Fruit fly (Drosophila melanogaster): Measurements from ENCODE around the gene CG11634.

Gene CG11634

dm6 chr2L:21887582-21887981 lies 28.5 kb upstream of the CG11634 start:
- no peak for TF ChIP-seq CG34367 (tag; optimal IDR thresholded peaks at IDR 0.05)
- no peak for TF ChIP-seq gl (tag; optimal IDR thresholded peaks at IDR 0.05)
- TF ChIP-seq CG17806 (tag; optimal IDR thresholded peaks at IDR 0.05), result no peak
- no peak for TF ChIP-seq CG8159 (tag; optimal IDR thresholded peaks at IDR 0.05)
- TF ChIP-seq CG8301 (tag; optimal IDR thresholded peaks at IDR 0.05), result no peak

DNA sequence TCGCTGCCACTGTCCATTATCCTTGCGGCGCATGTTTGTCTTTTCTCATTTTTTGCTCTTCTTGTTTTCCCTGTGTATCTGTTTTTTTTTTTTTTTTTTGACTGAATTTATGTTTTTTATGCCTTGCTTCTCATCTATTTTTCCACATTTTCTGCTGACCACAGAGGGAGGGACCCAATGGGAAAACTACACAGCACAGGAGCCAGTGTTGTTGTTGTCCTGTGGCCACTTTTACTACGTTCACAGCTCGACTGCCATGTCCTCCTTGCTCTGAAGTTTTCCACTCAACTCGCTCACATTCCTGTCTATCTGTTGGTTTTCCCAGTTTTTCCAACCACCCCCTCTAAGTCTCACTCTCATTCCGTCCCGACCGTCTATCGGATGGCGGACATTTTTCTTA lies 25.9 kb upstream of the CG11634 start:
- TF ChIP-seq CG14655 (GFP tag; optimal IDR thresholded peaks at IDR 0.05) (no peak), CG4496 (GFP tag; IDR thresholded peaks at IDR 0.05) (no peak), CG10348 (GFP tag; IDR thresholded peaks at IDR 0.05) (no peak), CG34367 (tag; optimal IDR thresholded peaks at IDR 0.05) (no peak), CG8301 (tag; optimal IDR thresholded peaks at IDR 0.05) (no peak), CG15710 (tag; optimal IDR thresholded peaks at IDR 0.05) (no peak), CG8159 (tag; optimal IDR thresholded peaks at IDR 0.05) (no peak), Pif1B (GFP tag; optimal IDR thresholded peaks at IDR 0.05) (no peak), fd96Ca (GFP tag; IDR thresholded peaks at IDR 0.05) (no peak), CG13204 (GFP tag; optimal IDR thresholded peaks at IDR 0.05) (no peak), CG9948 (tag; optimal IDR thresholded peaks at IDR 0.05) (no peak), gl (tag; optimal IDR thresholded peaks at IDR 0.05) (no peak), CG12605 (GFP tag; IDR thresholded peaks at IDR 0.05) (no peak), D1 (tag; optimal IDR thresholded peaks at IDR 0.05) (no peak), CG32121 (GFP tag; IDR thresholded peaks at IDR 0.05) (no peak)

- TF ChIP-seq CG9948 (tag; optimal IDR thresholded peaks at IDR 0.05) (no peak), CG14655 (GFP tag; optimal IDR thresholded peaks at IDR 0.05) (no peak), fd96Ca (GFP tag; IDR thresholded peaks at IDR 0.05) (no peak), CG34367 (tag; optimal IDR thresholded peaks at IDR 0.05) (no peak), D1 (tag; optimal IDR thresholded peaks at IDR 0.05) (no peak), Snoo (tag; optimal IDR thresholded peaks at IDR 0.05) (no peak), rn (GFP tag; IDR thresholded peaks at IDR 0.05) (no peak), CG10348 (GFP tag; IDR thresholded peaks at IDR 0.05) (no peak), Pif1A (GFP tag; optimal IDR thresholded peaks at IDR 0.05) (no peak), CG17806 (tag; optimal IDR thresholded peaks at IDR 0.05) (no peak), Pif1B (GFP tag; optimal IDR thresholded peaks at IDR 0.05) (no peak), CG13204 (GFP tag; optimal IDR thresholded peaks at IDR 0.05) (no peak), CG4496 (GFP tag; IDR thresholded peaks at IDR 0.05) (no peak)
Measured at dm6 chr2L:21896046-21896445, 20.1 kb upstream of the CG11634 start.

- no peak for TF ChIP-seq CG34367 (tag; optimal IDR thresholded peaks at IDR 0.05)
- no peak for TF ChIP-seq CG14655 (GFP tag; optimal IDR thresholded peaks at IDR 0.05)
- no peak for TF ChIP-seq CG4496 (GFP tag; IDR thresholded peaks at IDR 0.05)
- no peak for TF ChIP-seq CG12605 (GFP tag; IDR thresholded peaks at IDR 0.05)
- TF ChIP-seq CG17806 (tag; optimal IDR thresholded peaks at IDR 0.05), result no peak
- no peak for TF ChIP-seq CG8159 (tag; optimal IDR thresholded peaks at IDR 0.05)
- no peak for TF ChIP-seq Ets98B (GFP tag; IDR thresholded peaks at IDR 0.05)
- TF ChIP-seq CG8301 (tag; optimal IDR thresholded peaks at IDR 0.05), result no peak
- TF ChIP-seq CG13204 (GFP tag; optimal IDR thresholded peaks at IDR 0.05), result no peak
- TF ChIP-seq rn (GFP tag; IDR thresholded peaks at IDR 0.05), result no peak
- TF ChIP-seq gl (tag; optimal IDR thresholded peaks at IDR 0.05), result no peak
- no peak for TF ChIP-seq D1 (tag; optimal IDR thresholded peaks at IDR 0.05)
- TF ChIP-seq Pif1B (GFP tag; optimal IDR thresholded peaks at IDR 0.05), result no peak
Measured at dm6 chr2L:21898189-21898588, 17.9 kb upstream of the CG11634 start, which contains the start of gene CG11629. CG11629 (minus strand) TSS chr2L:21898289.

- no peak for TF ChIP-seq Pif1B (GFP tag; optimal IDR thresholded peaks at IDR 0.05)
- TF ChIP-seq CG15710 (tag; optimal IDR thresholded peaks at IDR 0.05), result no peak
- no peak for TF ChIP-seq CG10348 (GFP tag; IDR thresholded peaks at IDR 0.05)
- TF ChIP-seq CG13204 (GFP tag; optimal IDR thresholded peaks at IDR 0.05), result peak; percentile 60
- TF ChIP-seq CG9948 (tag; optimal IDR thresholded peaks at IDR 0.05), result no peak
- peak; percentile 54; the same call in 1 of the 2 replicates for TF ChIP-seq CG12605 (GFP tag; IDR thresholded peaks at IDR 0.05)
- no peak for TF ChIP-seq CG17806 (tag; optimal IDR thresholded peaks at IDR 0.05)
- no peak for TF ChIP-seq rn (GFP tag; IDR thresholded peaks at IDR 0.05)
- no peak for TF ChIP-seq Pif1A (GFP tag; optimal IDR thresholded peaks at IDR 0.05)
- no peak; the same call in 1 of the 2 replicates for TF ChIP-seq Ets98B (GFP tag; IDR thresholded peaks at IDR 0.05)
- no peak for TF ChIP-seq CG8159 (tag; optimal IDR thresholded peaks at IDR 0.05)
- no peak for TF ChIP-seq D1 (tag; optimal IDR thresholded peaks at IDR 0.05)
- TF ChIP-seq CG32121 (GFP tag; IDR thresholded peaks at IDR 0.05), result no peak
- TF ChIP-seq CG34367 (tag; optimal IDR thresholded peaks at IDR 0.05), result no peak
- no peak for TF ChIP-seq Snoo (tag; optimal IDR thresholded peaks at IDR 0.05)
- TF ChIP-seq CG8301 (tag; optimal IDR thresholded peaks at IDR 0.05), result no peak
- peak; percentile 72 for TF ChIP-seq fd96Ca (GFP tag; IDR thresholded peaks at IDR 0.05)
Measured at dm6 chr2L:21899001-21899715, 16.9 kb upstream of the CG11634 start.

dm6 chr2L:21902693-21903092 lies 13.4 kb upstream of the CG11634 start, which contains the start of gene CG1421:
CG1421 (plus strand) TSS chr2L:21902993.
- TF ChIP-seq gl (tag; optimal IDR thresholded peaks at IDR 0.05) (no peak), Pif1B (GFP tag; optimal IDR thresholded peaks at IDR 0.05) (no peak), CG34367 (tag; optimal IDR thresholded peaks at IDR 0.05) (no peak), Snoo (tag; optimal IDR thresholded peaks at IDR 0.05) (no peak), CG4496 (GFP tag; IDR thresholded peaks at IDR 0.05) (no peak), D1 (tag; optimal IDR thresholded peaks at IDR 0.05) (no peak), CG9948 (tag; optimal IDR thresholded peaks at IDR 0.05) (no peak), Pif1A (GFP tag; optimal IDR thresholded peaks at IDR 0.05) (no peak), CG15710 (tag; optimal IDR thresholded peaks at IDR 0.05) (no peak), CG12605 (GFP tag; IDR thresholded peaks at IDR 0.05) (no peak), CG14655 (GFP tag; optimal IDR thresholded peaks at IDR 0.05) (no peak), CG17806 (tag; optimal IDR thresholded peaks at IDR 0.05) (no peak), EcR (GFP tag; optimal IDR thresholded peaks at IDR 0.05) (no peak)
